Worm (Caenorhabditis elegans) whole organism, L4 larva: ENCODE results near the gene cox-17.

Experiments
- jun-1 ChIP-seq: fragments of 150-350 bp; optimal IDR thresholded peaks from 2 replicates; lab custom pipeline; 2014; ENCODE audit warnings: missing biosample characterization, missing genetic modification reagents, missing genetic modification characterization
- lin-13 ChIP-seq: fragments of 150-350 bp; optimal IDR thresholded peaks from 2 replicates; lab custom pipeline; 2014; ENCODE audit warnings: missing biosample characterization, missing genetic modification reagents, missing genetic modification characterization
- lin-39 ChIP-seq: fragments of 150-350 bp; optimal IDR thresholded peaks from 2 replicates; lab custom pipeline; 2014; ENCODE audit warnings: missing biosample characterization, missing genetic modification reagents, missing genetic modification characterization
- mep-1 ChIP-seq: fragments of 150-350 bp; sonication (generic microtip); optimal IDR thresholded peaks from 3 replicates; lab custom pipeline; 2014; ENCODE audit warnings: missing biosample characterization, missing genetic modification characterization
- nhr-48 ChIP-seq: sonication (generic microtip); optimal IDR thresholded peaks from 2 replicates; lab custom pipeline; 2016; ENCODE audit warnings: mild to moderate bottlenecking, missing genetic modification characterization, missing compliant biosample characterization
- pha-4 ChIP-seq, 2 experiments: fragments of 150-350 bp in 1 of 2; fragments of 200-800 bp in 1 of 2; sonication (Bioruptor generic) in 1 of 2; IDR thresholded peaks in 1 of 2; optimal IDR thresholded peaks in 1 of 2; 2 replicates each; pipeline versions ENCODE4 v1.3.6 to Lab custom; 2014 to 2022; ENCODE audit warnings: missing genetic modification characterization in 2 of 2, missing genetic modification reagents in 2 of 2, missing biosample characterization in 1 of 2, missing compliant biosample characterization in 1 of 2
- snpc-4 ChIP-seq: fragments of 150-350 bp; optimal IDR thresholded peaks from 2 replicates; lab custom pipeline; 2014; ENCODE audit warnings: missing biosample characterization, missing genetic modification characterization

- no peak for TF ChIP-seq snpc-4 (tag; lab: Kevin White, UChicago)
- no peak for TF ChIP-seq pha-4 (GFP tag; IDR thresholded peaks at IDR 0.05; lab: Robert Waterston, UW)
- no peak for TF ChIP-seq pha-4 (tag; optimal IDR thresholded peaks at IDR 0.05; lab: Kevin White, UChicago)
- no peak for TF ChIP-seq jun-1 (tag; lab: Kevin White, UChicago)
- no peak for TF ChIP-seq nhr-48 (tag; lab: Kevin White, UChicago)
- TF ChIP-seq mep-1 (tag; lab: Kevin White, UChicago), result no peak
- TF ChIP-seq lin-13, result no peak
- TF ChIP-seq lin-39 (tag; lab: Kevin White, UChicago), result no peak
Measured at ce11 chrIII:180963-181362, 9.8 kb upstream of the cox-17 start, which contains the start of gene F40G9.5.
